Worm (Caenorhabditis elegans): ENCODE data around the gene selt-1.1.

ce11 chrX:11558156-11558555 is 11.9 kb upstream of the selt-1.1 start:
- TF ChIP-seq ref-1 (GFP tag; conservative IDR thresholded peaks at IDR 0.05): no peak
- no peak for TF ChIP-seq cog-1 (tag; optimal IDR thresholded peaks at IDR 0.05)
- no peak for TF ChIP-seq med-1 (GFP tag; optimal IDR thresholded peaks at IDR 0.05; ENCODE audit: insufficient read depth)
- TF ChIP-seq klf-2 (GFP tag; conservative IDR thresholded peaks at IDR 0.05): no peak
- no peak for TF ChIP-seq ztf-23 (GFP tag; IDR thresholded peaks at IDR 0.05)
- TF ChIP-seq ztf-29 (GFP tag; IDR thresholded peaks at IDR 0.05): no peak
- no peak for TF ChIP-seq T22C8.4 (GFP tag; IDR thresholded peaks at IDR 0.05)
- no peak for TF ChIP-seq flt-1 (GFP tag; IDR thresholded peaks at IDR 0.05)

All from whole organism, midembryonic.